Worm (Caenorhabditis elegans) whole organism, L3 larva: Measurements from ENCODE around the gene clh-2.

Source experiments
- daf-12 ChIP-seq: fragments of 150-350 bp; optimal IDR thresholded peaks from 2 replicates; lab custom pipeline; 2014; ENCODE audit warnings: missing biosample characterization, missing genetic modification reagents, missing genetic modification characterization
- eor-1 ChIP-seq, 2 experiments: fragments of 150-350 bp; optimal IDR thresholded peaks; 2 replicates each; lab custom pipeline; 2014 to 2018; ENCODE audit warnings: missing biosample characterization in 2 of 2, missing genetic modification characterization in 2 of 2
- nhr-237 ChIP-seq: fragments of 150-350 bp; optimal IDR thresholded peaks from 2 replicates; lab custom pipeline; 2014; ENCODE audit warnings: missing biosample characterization, missing genetic modification characterization
- nhr-25 ChIP-seq: sonication (generic microtip); optimal IDR thresholded peaks from 2 replicates; lab custom pipeline; 2017; ENCODE audit warnings: missing biosample characterization, missing genetic modification characterization
- zag-1 ChIP-seq: fragments of 150-350 bp; optimal IDR thresholded peaks from 2 replicates; lab custom pipeline; 2014; ENCODE audit warnings: missing biosample characterization, missing genetic modification characterization

- TF ChIP-seq eor-1 (tag; optimal IDR thresholded peaks at IDR 0.05; lab: Kevin White, UChicago) (no peak), daf-12 (tag; lab: Kevin White, UChicago) (no peak), nhr-237 (tag; lab: Kevin White, UChicago) (no peak), nhr-25 (tag; lab: Kevin White, UChicago) (no peak), zag-1 (tag; lab: Kevin White, UChicago) (no peak)
Observed at ce11 chrII:11384099-11384498, 32.4 kb downstream of the clh-2 start.
